Fruit fly (Drosophila melanogaster) whole organism, embryonic: Measurements from ENCODE around the gene e.

Experiments used
- Ada2b ChIP-seq: fragments of 200-800 bp; sonication (Bioruptor generic); IDR thresholded peaks from 2 replicates; pipeline ENCODE4 v1.3.6; 2022; ENCODE audit warnings: missing biosample characterization, missing genetic modification characterization
- Atf6 ChIP-seq: fragments of 200-800 bp; sonication (Bioruptor generic); IDR thresholded peaks from 2 replicates; pipeline ENCODE4 v1.3.6; 2022; ENCODE audit warnings: missing biosample characterization, missing genetic modification characterization
- BEAF-32 ChIP-seq: fragments of 200-800 bp; sonication (Bioruptor generic); optimal IDR thresholded peaks from 3 replicates; lab custom pipeline; 2017; ENCODE audit warnings: missing biosample characterization, missing genetic modification characterization, mild to moderate bottlenecking, moderate library complexity, missing genetic modification reagents
- CG1024 ChIP-seq: fragments of 200-800 bp; sonication (Bioruptor generic); IDR thresholded peaks from 2 replicates; pipeline ENCODE4 v1.3.6; 2022; ENCODE audit warnings: missing biosample characterization, missing genetic modification characterization
- CG10543 ChIP-seq: fragments of 200-800 bp; sonication (Bioruptor generic); optimal IDR thresholded peaks from 3 replicates; lab custom pipeline; 2017; ENCODE audit warnings: missing biosample characterization, mild to moderate bottlenecking, missing genetic modification characterization, moderate library complexity
- CG10654 ChIP-seq: fragments of 200-800 bp; sonication (Bioruptor generic); optimal IDR thresholded peaks from 2 replicates; lab custom pipeline; 2016; ENCODE audit warnings: missing biosample characterization, missing genetic modification characterization
- CG14667 ChIP-seq: fragments of 200-800 bp; sonication (Bioruptor generic); IDR thresholded peaks from 2 replicates; pipeline ENCODE4 v1.3.6; 2022; ENCODE audit warnings: missing biosample characterization, missing genetic modification characterization
- CG16815 ChIP-seq: fragments of 200-800 bp; sonication (Bioruptor generic); optimal IDR thresholded peaks from 3 replicates; lab custom pipeline; 2017; ENCODE audit warnings: missing biosample characterization, mild to moderate bottlenecking, missing genetic modification characterization
- CG17385 ChIP-seq: fragments of 200-800 bp; sonication (Bioruptor generic); optimal IDR thresholded peaks from 3 replicates; lab custom pipeline; 2018; ENCODE audit warnings: missing biosample characterization, mild to moderate bottlenecking, missing genetic modification characterization
- CG1832 ChIP-seq: fragments of 200-800 bp; sonication (Bioruptor generic); optimal IDR thresholded peaks from 2 replicates; lab custom pipeline; 2017; ENCODE audit warnings: missing biosample characterization, mild to moderate bottlenecking, missing genetic modification characterization, inconsistent platforms
- CG2202 ChIP-seq: fragments of 200-800 bp; sonication (Bioruptor generic); optimal IDR thresholded peaks from 2 replicates; lab custom pipeline; 2018; ENCODE audit warnings: missing biosample characterization, mild to moderate bottlenecking, missing genetic modification characterization
- CG2875 ChIP-seq: fragments of 200-800 bp; sonication (Bioruptor generic); optimal IDR thresholded peaks from 2 replicates; lab custom pipeline; 2017; ENCODE audit warnings: missing biosample characterization, mild to moderate bottlenecking, missing genetic modification characterization, missing genetic modification reagents
- CG2889 ChIP-seq: fragments of 200-800 bp; sonication (Bioruptor generic); IDR thresholded peaks from 3 replicates; pipeline ENCODE4 v1.3.6; 2022; ENCODE audit warnings: missing biosample characterization, missing genetic modification characterization
- CG31388 ChIP-seq: fragments of 200-800 bp; sonication (Bioruptor generic); optimal IDR thresholded peaks from 2 replicates; lab custom pipeline; 2016; ENCODE audit warnings: missing biosample characterization, missing genetic modification characterization
- CG42726 ChIP-seq: fragments of 200-800 bp; sonication (Bioruptor generic); IDR thresholded peaks from 2 replicates; pipeline ENCODE4 v1.3.6; 2022; ENCODE audit warnings: missing biosample characterization, missing genetic modification characterization; ENCODE audit not compliant: partially characterized antibody
- CG4424 ChIP-seq: fragments of 200-800 bp; sonication (Bioruptor generic); optimal IDR thresholded peaks from 3 replicates; lab custom pipeline; 2016; ENCODE audit warnings: missing biosample characterization, missing genetic modification characterization
- CG7271 ChIP-seq: fragments of 200-800 bp; sonication (Bioruptor generic); optimal IDR thresholded peaks from 2 replicates; lab custom pipeline; 2018; ENCODE audit warnings: missing biosample characterization, mild to moderate bottlenecking, missing genetic modification characterization, moderate library complexity
- CG7372 ChIP-seq: fragments of 200-800 bp; sonication (Bioruptor generic); IDR thresholded peaks from 2 replicates; pipeline ENCODE4 v1.3.6; 2022; ENCODE audit warnings: missing biosample characterization, missing genetic modification characterization
- CG8944 ChIP-seq: fragments of 200-800 bp; sonication (Bioruptor generic); optimal IDR thresholded peaks from 3 replicates; lab custom pipeline; 2016; ENCODE audit warnings: missing biosample characterization, missing genetic modification characterization
- D ChIP-seq, 2 experiments: fragments of 200-800 bp in 1 of 2; fragments of >200 bp in 1 of 2; sonication (Bioruptor generic) in 1 of 2; optimal IDR thresholded peaks; 2 replicates in 1 of 2; 3 replicates in 1 of 2; lab custom pipeline; 2017; ENCODE audit warnings: mild to moderate bottlenecking in 1 of 2, missing biosample characterization in 1 of 2, missing genetic modification characterization in 1 of 2, missing genetic modification reagents in 1 of 2
- D19B ChIP-seq: fragments of 200-800 bp; sonication (Bioruptor generic); optimal IDR thresholded peaks from 2 replicates; lab custom pipeline; 2017; ENCODE audit warnings: missing biosample characterization, mild to moderate bottlenecking, missing genetic modification characterization
- Doc2 ChIP-seq: fragments of 200-800 bp; sonication (Bioruptor generic); IDR thresholded peaks from 2 replicates; pipeline ENCODE4 v1.3.6; 2022; ENCODE audit warnings: missing biosample characterization, missing genetic modification characterization
- Drgx ChIP-seq: fragments of 200-800 bp; sonication (Bioruptor generic); IDR thresholded peaks from 2 replicates; pipeline ENCODE4 v1.3.6; 2022; ENCODE audit warnings: missing biosample characterization, missing genetic modification characterization
- Eip74EF ChIP-seq, 2 experiments: fragments of 200-800 bp in 1 of 2; fragments of >200 bp in 1 of 2; sonication (Bioruptor generic) in 1 of 2; optimal IDR thresholded peaks; 2 replicates each; lab custom pipeline; 2017 to 2019; ENCODE audit warnings: missing biosample characterization in 2 of 2, missing genetic modification characterization in 2 of 2, mild to moderate bottlenecking in 1 of 2, moderate library complexity in 1 of 2
- Ets97D ChIP-seq: fragments of 200-800 bp; sonication (Bioruptor generic); optimal IDR thresholded peaks from 3 replicates; lab custom pipeline; 2016; ENCODE audit warnings: missing biosample characterization, missing genetic modification characterization
- Hr51 ChIP-seq, 2 experiments: fragments of 200-800 bp; sonication (Bioruptor generic); optimal IDR thresholded peaks; 2 replicates in 1 of 2; 3 replicates in 1 of 2; lab custom pipeline; 2016 to 2018; ENCODE audit warnings: missing biosample characterization in 2 of 2, missing genetic modification characterization in 2 of 2, mild to moderate bottlenecking in 1 of 2, moderate library complexity in 1 of 2
- Jarid2 ChIP-seq: fragments of 200-800 bp; sonication (Bioruptor generic); optimal IDR thresholded peaks from 3 replicates; lab custom pipeline; 2017; ENCODE audit warnings: mild to moderate bottlenecking, missing biosample characterization, missing genetic modification reagents, missing genetic modification characterization
- Max ChIP-seq: fragments of 200-800 bp; sonication (Bioruptor generic); optimal IDR thresholded peaks from 2 replicates; lab custom pipeline; 2016; ENCODE audit warnings: missing biosample characterization, mild to moderate bottlenecking, missing genetic modification characterization
- Meics ChIP-seq: fragments of 200-800 bp; sonication (Bioruptor generic); optimal IDR thresholded peaks from 2 replicates; lab custom pipeline; 2017; ENCODE audit warnings: missing biosample characterization, mild to moderate bottlenecking, missing genetic modification characterization
- NC2β ChIP-seq: fragments of 200-800 bp; sonication (Bioruptor generic); optimal IDR thresholded peaks from 2 replicates; lab custom pipeline; 2016; ENCODE audit warnings: missing biosample characterization, missing genetic modification characterization
- Optix ChIP-seq: fragments of 200-800 bp; sonication (Bioruptor generic); IDR thresholded peaks from 3 replicates; pipeline ENCODE4 v1.3.6; 2022; ENCODE audit warnings: missing biosample characterization, missing genetic modification characterization
- Sry-β ChIP-seq: fragments of 200-800 bp; sonication (Bioruptor generic); optimal IDR thresholded peaks from 2 replicates; lab custom pipeline; 2018; ENCODE audit warnings: missing biosample characterization, mild to moderate bottlenecking, missing genetic modification characterization, moderate library complexity
- Sry-δ ChIP-seq: fragments of 200-800 bp; sonication (Bioruptor generic); optimal IDR thresholded peaks from 2 replicates; lab custom pipeline; 2016; ENCODE audit warnings: missing biosample characterization, missing genetic modification characterization
- ato ChIP-seq: fragments of 200-800 bp; sonication (Bioruptor generic); IDR thresholded peaks from 2 replicates; pipeline ENCODE4 v1.3.6; 2022; ENCODE audit warnings: missing biosample characterization, missing genetic modification characterization; ENCODE audit not compliant: partially characterized antibody
- az2 ChIP-seq: fragments of 200-800 bp; sonication (Bioruptor generic); optimal IDR thresholded peaks from 3 replicates; lab custom pipeline; 2016; ENCODE audit warnings: missing biosample characterization, missing genetic modification characterization
- bab2 ChIP-seq: fragments of 200-800 bp; sonication (Bioruptor generic); optimal IDR thresholded peaks from 2 replicates; lab custom pipeline; 2016; ENCODE audit warnings: missing biosample characterization, missing genetic modification characterization
- dan ChIP-seq: fragments of 200-800 bp; sonication (Bioruptor generic); IDR thresholded peaks from 2 replicates; pipeline ENCODE4 v1.3.6; 2022; ENCODE audit warnings: missing biosample characterization, missing genetic modification characterization
- ewg ChIP-seq: fragments of 200-800 bp; sonication (Bioruptor generic); optimal IDR thresholded peaks from 3 replicates; lab custom pipeline; 2017; ENCODE audit warnings: mild to moderate bottlenecking, missing biosample characterization, missing genetic modification reagents, missing genetic modification characterization
- gfzf ChIP-seq: fragments of 200-800 bp; sonication (Bioruptor generic); optimal IDR thresholded peaks from 2 replicates; lab custom pipeline; 2016; ENCODE audit warnings: missing biosample characterization, mild to moderate bottlenecking, missing genetic modification characterization, moderate library complexity
- hth ChIP-seq: fragments of >200 bp; optimal IDR thresholded peaks from 2 replicates; lab custom pipeline; 2017; ENCODE audit warnings: inconsistent platforms
- jumu ChIP-seq: fragments of 200-800 bp; sonication (Bioruptor generic); optimal IDR thresholded peaks from 3 replicates; lab custom pipeline; 2016; ENCODE audit warnings: missing biosample characterization, missing genetic modification characterization
- lmd ChIP-seq: fragments of 200-800 bp; sonication (Bioruptor generic); IDR thresholded peaks from 2 replicates; pipeline ENCODE4 v1.3.6; 2022; ENCODE audit warnings: missing biosample characterization, missing genetic modification characterization
- nerfin-1 ChIP-seq: fragments of 200-800 bp; sonication (Bioruptor generic); optimal IDR thresholded peaks from 3 replicates; lab custom pipeline; 2019; ENCODE audit warnings: missing biosample characterization, mild to moderate bottlenecking, missing genetic modification characterization, moderate library complexity
- pho ChIP-seq: fragments of 200-800 bp; sonication (Bioruptor generic); optimal IDR thresholded peaks from 2 replicates; lab custom pipeline; 2016; ENCODE audit warnings: missing biosample characterization, missing genetic modification characterization
- prd ChIP-seq, 3 experiments: fragments of >200 bp in 2 of 3; fragments of 200-800 bp in 1 of 3; sonication (Bioruptor generic) in 1 of 3; optimal IDR thresholded peaks in 2 of 3; IDR thresholded peaks in 1 of 3; 2 replicates in 2 of 3; 3 replicates in 1 of 3; pipeline versions ENCODE4 v1.3.6 to Lab custom; 2017 to 2022; ENCODE audit warnings: missing biosample characterization in 1 of 3, missing genetic modification characterization in 1 of 3
- sim ChIP-seq: fragments of 200-800 bp; sonication (Bioruptor generic); IDR thresholded peaks from 2 replicates; pipeline ENCODE4 v1.3.6; 2022; ENCODE audit warnings: missing biosample characterization, missing genetic modification characterization
- tap ChIP-seq: fragments of 200-800 bp; optimal IDR thresholded peaks from 3 replicates; lab custom pipeline; 2019; ENCODE audit warnings: missing biosample characterization, mild to moderate bottlenecking, missing genetic modification characterization, moderate library complexity
- z ChIP-seq: fragments of 200-800 bp; sonication (Bioruptor generic); IDR thresholded peaks from 3 replicates; pipeline ENCODE4 v1.3.6; 2022; ENCODE audit warnings: missing biosample characterization, missing genetic modification characterization
- zf30C ChIP-seq: fragments of 200-800 bp; sonication (Bioruptor generic); optimal IDR thresholded peaks from 3 replicates; lab custom pipeline; 2018; ENCODE audit warnings: missing biosample characterization, mild to moderate bottlenecking, missing genetic modification characterization

e gene

dm6 chr3R:21195210-21195967 is 41.6 kb downstream of the e start (continued):
- TF ChIP-seq CG8944 (GFP tag; lab: Kevin White, UChicago) (no peak), CG1832 (GFP tag; lab: Kevin White, UChicago) (no peak), D (optimal IDR thresholded peaks at IDR 0.05; lab: Kevin White, UChicago) (no peak), D (GFP tag; optimal IDR thresholded peaks at IDR 0.05; lab: Kevin White, UChicago) (no peak), nerfin-1 (tag; lab: Kevin White, UChicago) (no peak), Sry-β (GFP tag; lab: Kevin White, UChicago) (no peak), Max (GFP tag; lab: Kevin White, UChicago) (no peak), Atf6 (GFP tag; lab: Robert Waterston, UW) (no peak), Jarid2 (no peak), gfzf (GFP tag; lab: Kevin White, UChicago) (no peak), Optix (GFP tag; lab: Robert Waterston, UW) (no peak), D19B (GFP tag; lab: Kevin White, UChicago) (no peak), CG17385 (GFP tag; lab: Kevin White, UChicago) (no peak), Hr51 (GFP tag; optimal IDR thresholded peaks at IDR 0.05; lab: Kevin White, UChicago) (no peak), z (GFP tag; lab: Robert Waterston, UW) (no peak), Meics (GFP tag; lab: Kevin White, UChicago) (no peak), jumu (no peak), Ada2b (GFP tag; lab: Robert Waterston, UW) (no peak), CG42726 (GFP tag; lab: Robert Waterston, UW) (no peak), Ets97D (GFP tag; lab: Kevin White, UChicago) (no peak), CG7372 (GFP tag; lab: Robert Waterston, UW) (no peak), CG1024 (GFP tag; lab: Robert Waterston, UW) (no peak), Sry-δ (GFP tag; lab: Kevin White, UChicago) (no peak), prd (optimal IDR thresholded peaks at IDR 0.05; lab: Kevin White, UChicago) (no peak), prd (GFP tag; IDR thresholded peaks at IDR 0.05; lab: Robert Waterston, UW) (peak; percentile 56), CG2202 (no peak), CG2875 (no peak), NC2β (GFP tag; lab: Kevin White, UChicago) (no peak), ato (GFP tag; lab: Robert Waterston, UW) (no peak), CG10654 (GFP tag; lab: Kevin White, UChicago) (no peak), pho (GFP tag; lab: Kevin White, UChicago) (no peak), az2 (peak; percentile 26), bab2 (GFP tag; lab: Kevin White, UChicago) (no peak), CG31388 (no peak), CG14667 (GFP tag; lab: Robert Waterston, UW) (no peak), Doc2 (GFP tag; lab: Robert Waterston, UW) (no peak), CG16815 (GFP tag; lab: Kevin White, UChicago) (no peak), BEAF-32 (GFP tag; lab: Kevin White, UChicago) (no peak), zf30C (GFP tag; lab: Kevin White, UChicago) (no peak), CG4424 (GFP tag; lab: Kevin White, UChicago) (no peak), CG2889 (GFP tag; lab: Robert Waterston, UW) (no peak), hth (lab: Kevin White, UChicago) (no peak), sim (GFP tag; lab: Robert Waterston, UW) (no peak), ewg (no peak), tap (tag; lab: Kevin White, UChicago) (no peak), dan (no peak), lmd (0 out of 2 replicates have a peak, but pooled peaks have one; percentile 19), CG10543 (GFP tag; lab: Kevin White, UChicago) (no peak), Eip74EF (GFP tag; optimal IDR thresholded peaks at IDR 0.05; lab: Kevin White, UChicago) (no peak), Drgx (GFP tag; lab: Robert Waterston, UW) (peak; percentile 67), CG7271 (tag; lab: Kevin White, UChicago) (no peak)
